Worm (Caenorhabditis elegans) whole organism, L4 larva: ENCODE data around the gene F54C8.6.

Experiments used
- D1046.2 ChIP-seq: fragments of 200-800 bp; sonication (Bioruptor generic); IDR thresholded peaks from 2 replicates; pipeline ENCODE4 v1.3.6; 2022; ENCODE audit warnings: missing genetic modification characterization, missing compliant biosample characterization
- F10B5.3 ChIP-seq: sonication (generic microtip); optimal IDR thresholded peaks from 2 replicates; lab custom pipeline; 2016; ENCODE audit warnings: mild to moderate bottlenecking, missing genetic modification characterization, missing compliant biosample characterization
- F49E8.2 ChIP-seq: sonication (generic microtip); optimal IDR thresholded peaks from 2 replicates; lab custom pipeline; 2016; ENCODE audit warnings: missing compliant biosample characterization, mild to moderate bottlenecking, missing genetic modification characterization, borderline replicate concordance
- R02D3.7 ChIP-seq: fragments of 150-350 bp; sonication (generic microtip); optimal IDR thresholded peaks from 3 replicates; lab custom pipeline; 2014; ENCODE audit warnings: missing biosample characterization, missing genetic modification characterization
- T20F7.1 ChIP-seq: fragments of 200-800 bp; sonication (Bioruptor generic); optimal IDR thresholded peaks from 2 replicates; lab custom pipeline; 2018; ENCODE audit warnings: mild to moderate bottlenecking, missing genetic modification characterization, missing compliant biosample characterization
- T26A8.4 ChIP-seq: fragments of 200-800 bp; sonication (Bioruptor generic); IDR thresholded peaks from 2 replicates; pipeline ENCODE4 v1.3.6; 2022; ENCODE audit warnings: missing genetic modification characterization, missing compliant biosample characterization
- Y5F2A.4 ChIP-seq: fragments of 200-800 bp; sonication (Bioruptor generic); optimal IDR thresholded peaks from 2 replicates; lab custom pipeline; 2018; ENCODE audit warnings: mild to moderate bottlenecking, missing genetic modification characterization, missing compliant biosample characterization
- ZK546.5 ChIP-seq, 2 experiments: sonication (generic microtip); optimal IDR thresholded peaks; 2 replicates each; lab custom pipeline; 2017; ENCODE audit warnings: missing biosample characterization in 2 of 2, missing genetic modification characterization in 2 of 2
- attf-4 ChIP-seq: sonication (generic microtip); optimal IDR thresholded peaks from 3 replicates; lab custom pipeline; 2017; ENCODE audit warnings: missing biosample characterization, missing genetic modification characterization
- ceh-28 ChIP-seq: fragments of 150-350 bp; optimal IDR thresholded peaks from 2 replicates; lab custom pipeline; 2014; ENCODE audit warnings: missing biosample characterization, missing genetic modification reagents, missing genetic modification characterization
- ceh-32 ChIP-seq: sonication (generic microtip); optimal IDR thresholded peaks from 2 replicates; lab custom pipeline; 2016; ENCODE audit warnings: mild to moderate bottlenecking, missing genetic modification characterization, missing compliant biosample characterization; ENCODE audit not compliant: poor library complexity
- ceh-44 ChIP-seq: fragments of 200-800 bp; sonication (Bioruptor generic); IDR thresholded peaks from 2 replicates; pipeline ENCODE4 v1.3.6; 2022; ENCODE audit warnings: missing genetic modification reagents, missing genetic modification characterization, missing compliant biosample characterization
- ceh-82 ChIP-seq: sonication (generic microtip); optimal IDR thresholded peaks from 2 replicates; lab custom pipeline; 2017; ENCODE audit warnings: missing biosample characterization, missing genetic modification characterization
- daf-12 ChIP-seq: fragments of 150-350 bp; optimal IDR thresholded peaks from 2 replicates; lab custom pipeline; 2014; ENCODE audit warnings: missing biosample characterization, missing genetic modification reagents, missing genetic modification characterization
- daf-16 ChIP-seq, 3 experiments: sonication (generic microtip); optimal IDR thresholded peaks; 2 replicates each; lab custom pipeline; 2016 to 2017; ENCODE audit warnings: missing genetic modification characterization in 3 of 3, missing genetic modification reagents in 3 of 3, mild to moderate bottlenecking in 2 of 3, missing compliant biosample characterization in 2 of 3, missing biosample characterization in 1 of 3, moderate library complexity in 1 of 3
- daf-19 ChIP-seq: fragments of 200-800 bp; sonication (Bioruptor generic); conservative IDR thresholded peaks from 2 replicates; pipeline ENCODE4 v1.3.6; 2022; ENCODE audit warnings: missing genetic modification characterization, missing compliant biosample characterization
- dmd-6 ChIP-seq: fragments of 200-800 bp; sonication (Bioruptor generic); IDR thresholded peaks from 2 replicates; pipeline ENCODE4 v1.3.6; 2022; ENCODE audit warnings: missing genetic modification reagents, missing genetic modification characterization, missing compliant biosample characterization
- dmd-8 ChIP-seq: fragments of 200-800 bp; sonication (Bioruptor generic); IDR thresholded peaks from 2 replicates; pipeline ENCODE4 v1.3.6; 2022; ENCODE audit warnings: missing genetic modification characterization, missing compliant biosample characterization
- dmd-9 ChIP-seq: fragments of 200-800 bp; sonication (Bioruptor generic); IDR thresholded peaks from 2 replicates; pipeline ENCODE4 v1.3.6; 2022; ENCODE audit warnings: missing genetic modification reagents, missing genetic modification characterization, missing compliant biosample characterization
- duxl-1 ChIP-seq: sonication (generic microtip); optimal IDR thresholded peaks from 2 replicates; lab custom pipeline; 2016; ENCODE audit warnings: mild to moderate bottlenecking, missing genetic modification characterization, moderate library complexity, missing compliant biosample characterization; ENCODE audit not compliant: poor library complexity
- egl-27 ChIP-seq: sonication (generic microtip); optimal IDR thresholded peaks from 3 replicates; lab custom pipeline; 2017; ENCODE audit warnings: missing biosample characterization, missing genetic modification reagents, missing genetic modification characterization
- egl-43 ChIP-seq: fragments of 200-800 bp; sonication (Bioruptor generic); IDR thresholded peaks from 2 replicates; pipeline ENCODE4 v1.3.6; 2022; ENCODE audit warnings: missing genetic modification reagents, missing genetic modification characterization, missing compliant biosample characterization
- fkh-10 ChIP-seq: fragments of 150-350 bp; optimal IDR thresholded peaks from 2 replicates; lab custom pipeline; 2014; ENCODE audit warnings: missing biosample characterization, missing genetic modification reagents, missing genetic modification characterization
- hif-1 ChIP-seq, 2 experiments: sonication (generic microtip); optimal IDR thresholded peaks; 2 replicates each; lab custom pipeline; 2016 to 2017; ENCODE audit warnings: missing compliant biosample characterization in 2 of 2, missing genetic modification characterization in 2 of 2, missing genetic modification reagents in 2 of 2, missing genotype in 2 of 2, mild to moderate bottlenecking in 1 of 2
- jun-1 ChIP-seq: fragments of 150-350 bp; optimal IDR thresholded peaks from 2 replicates; lab custom pipeline; 2014; ENCODE audit warnings: missing biosample characterization, missing genetic modification reagents, missing genetic modification characterization
- lin-13 ChIP-seq: fragments of 150-350 bp; optimal IDR thresholded peaks from 2 replicates; lab custom pipeline; 2014; ENCODE audit warnings: missing biosample characterization, missing genetic modification reagents, missing genetic modification characterization
- lin-29 ChIP-seq: fragments of 200-800 bp; sonication (Bioruptor generic); IDR thresholded peaks from 2 replicates; pipeline ENCODE4 v1.3.6; 2022; ENCODE audit warnings: missing genetic modification reagents, missing genetic modification characterization, missing compliant biosample characterization
- lin-38 ChIP-seq: fragments of 200-800 bp; sonication (Bioruptor generic); IDR thresholded peaks from 2 replicates; pipeline ENCODE4 v1.3.6; 2022; ENCODE audit warnings: missing genetic modification reagents, missing genetic modification characterization, missing compliant biosample characterization
- lsy-2 ChIP-seq, 2 experiments: fragments of 150-350 bp in 1 of 2; sonication (generic microtip) in 1 of 2; optimal IDR thresholded peaks; 2 replicates each; lab custom pipeline; 2014 to 2017; ENCODE audit warnings: missing biosample characterization in 2 of 2, missing genetic modification characterization in 2 of 2
- madf-5 ChIP-seq, 2 experiments: fragments of 200-800 bp; sonication (Bioruptor generic); IDR thresholded peaks; 2 replicates each; pipeline ENCODE4 v1.3.6; 2022; ENCODE audit warnings: missing compliant biosample characterization in 2 of 2, missing genetic modification characterization in 2 of 2
- mdl-1 ChIP-seq, 2 experiments: fragments of 150-350 bp in 1 of 2; sonication (generic microtip) in 1 of 2; optimal IDR thresholded peaks; 2 replicates each; lab custom pipeline; 2014 to 2017; ENCODE audit warnings: missing biosample characterization in 2 of 2, missing genetic modification characterization in 2 of 2
- mdt-29 ChIP-seq: fragments of 200-800 bp; sonication (Bioruptor generic); IDR thresholded peaks from 2 replicates; pipeline ENCODE4 v1.3.6; 2022; ENCODE audit warnings: missing genetic modification reagents, missing genetic modification characterization, missing compliant biosample characterization
- mes-2 ChIP-seq: sonication (generic microtip); optimal IDR thresholded peaks from 2 replicates; lab custom pipeline; 2016; ENCODE audit warnings: missing genotype, mild to moderate bottlenecking, missing genetic modification characterization, missing compliant biosample characterization; ENCODE audit not compliant: poor library complexity, severe bottlenecking
- mxl-3 ChIP-seq: fragments of 200-800 bp; sonication (Bioruptor generic); optimal IDR thresholded peaks from 2 replicates; lab custom pipeline; 2018; ENCODE audit warnings: mild to moderate bottlenecking, missing genetic modification characterization, missing compliant biosample characterization
- nhr-11 ChIP-seq: fragments of 150-350 bp; optimal IDR thresholded peaks from 2 replicates; lab custom pipeline; 2014; ENCODE audit warnings: missing biosample characterization, missing genetic modification characterization
- nhr-28 ChIP-seq: fragments of 150-350 bp; optimal IDR thresholded peaks from 2 replicates; lab custom pipeline; 2014; ENCODE audit warnings: missing biosample characterization, missing genetic modification characterization
- nhr-42 ChIP-seq: fragments of 200-800 bp; sonication (Bioruptor generic); IDR thresholded peaks from 2 replicates; pipeline ENCODE4 v1.3.6; 2022; ENCODE audit warnings: missing genetic modification characterization, missing compliant biosample characterization
- nhr-6 ChIP-seq: fragments of 150-350 bp; optimal IDR thresholded peaks from 2 replicates; lab custom pipeline; 2014; ENCODE audit warnings: missing biosample characterization, missing genetic modification characterization
- nhr-76 ChIP-seq: fragments of 150-350 bp; optimal IDR thresholded peaks from 2 replicates; lab custom pipeline; 2014; ENCODE audit warnings: missing biosample characterization, missing genetic modification characterization
- php-3 ChIP-seq: fragments of 200-800 bp; sonication (Bioruptor generic); IDR thresholded peaks from 2 replicates; pipeline ENCODE4 v1.3.6; 2022; ENCODE audit warnings: missing genetic modification reagents, missing genetic modification characterization, missing compliant biosample characterization
- pqm-1 ChIP-seq: sonication (generic microtip); optimal IDR thresholded peaks from 2 replicates; lab custom pipeline; 2017; ENCODE audit warnings: missing biosample characterization, missing genetic modification characterization
- saeg-2 ChIP-seq: fragments of 200-800 bp; sonication (Bioruptor generic); IDR thresholded peaks from 2 replicates; pipeline ENCODE4 v1.3.6; 2022; ENCODE audit warnings: missing genetic modification reagents, missing genetic modification characterization, missing compliant biosample characterization
- sdz-12 ChIP-seq: fragments of 200-800 bp; sonication (Bioruptor generic); optimal IDR thresholded peaks from 2 replicates; lab custom pipeline; 2018; ENCODE audit warnings: mild to moderate bottlenecking, missing genetic modification characterization, missing compliant biosample characterization
- tra-1 ChIP-seq: fragments of 200-800 bp; sonication (Bioruptor generic); IDR thresholded peaks from 2 replicates; pipeline ENCODE4 v1.3.6; 2022; ENCODE audit warnings: missing genetic modification reagents, missing genetic modification characterization, missing compliant biosample characterization
- unc-130 ChIP-seq: sonication (generic microtip); optimal IDR thresholded peaks from 2 replicates; lab custom pipeline; 2016; ENCODE audit warnings: missing genetic modification reagents, missing genetic modification characterization, missing compliant biosample characterization
- unc-39 ChIP-seq: sonication (generic microtip); optimal IDR thresholded peaks from 2 replicates; lab custom pipeline; 2017; ENCODE audit warnings: missing biosample characterization, missing genetic modification characterization
- unc-62 ChIP-seq, 3 experiments: fragments of 150-350 bp in 1 of 3; sonication (generic microtip); optimal IDR thresholded peaks in 2 of 3; peaks in 1 of 3; 1 replicate in 1 of 3; 2 replicates in 2 of 3; lab custom pipeline; 2014 to 2017; ENCODE audit warnings: missing biosample characterization in 3 of 3, missing genetic modification characterization in 3 of 3, missing genetic modification reagents in 3 of 3, missing genotype in 1 of 3
- vab-7 ChIP-seq: fragments of 200-800 bp; sonication (Bioruptor generic); IDR thresholded peaks from 2 replicates; pipeline ENCODE4 v1.3.6; 2022; ENCODE audit warnings: missing genetic modification reagents, missing genetic modification characterization, missing compliant biosample characterization
- zag-1 ChIP-seq: fragments of 150-350 bp; optimal IDR thresholded peaks from 2 replicates; lab custom pipeline; 2014; ENCODE audit warnings: missing biosample characterization, missing genetic modification characterization
- ztf-7 ChIP-seq: fragments of 150-350 bp; optimal IDR thresholded peaks from 2 replicates; lab custom pipeline; 2014; ENCODE audit warnings: missing biosample characterization, missing genetic modification characterization

F54C8.6 gene

DNA sequence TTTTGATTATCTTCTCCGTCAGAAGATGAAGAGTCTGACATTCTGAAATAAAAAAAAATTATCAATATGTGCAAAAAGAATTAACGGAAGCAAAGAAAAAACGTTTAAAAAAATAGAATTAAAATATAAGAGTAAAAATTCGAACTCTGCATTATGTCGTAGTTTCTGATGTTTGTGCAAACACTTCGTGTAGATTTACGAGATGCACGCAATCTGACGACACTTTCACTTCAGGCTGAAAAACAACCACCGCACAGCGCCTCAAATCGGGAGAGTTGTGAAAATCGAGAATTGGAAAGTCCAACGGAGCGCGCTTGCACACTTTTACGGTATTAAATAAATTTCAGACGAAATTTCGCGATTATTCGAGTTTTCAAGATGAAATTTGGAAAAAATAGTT is 43.1 kb downstream of the F54C8.6 start, which contains the start of gene T26G10.1 (continued):
- TF ChIP-seq R02D3.7 (tag; lab: Kevin White, UChicago) (peak; percentile 85), dmd-8 (GFP tag; lab: Robert Waterston, UW) (no peak), mxl-3 (no peak), F10B5.3 (no peak), D1046.2 (no peak), unc-39 (no peak), unc-130 (GFP tag; lab: Kevin White, UChicago) (peak; percentile 42), tra-1 (GFP tag; lab: Robert Waterston, UW) (no peak), ceh-82 (tag; lab: Kevin White, UChicago) (no peak), zag-1 (tag; lab: Kevin White, UChicago) (no peak), pqm-1 (tag; lab: Kevin White, UChicago) (no peak), nhr-28 (peak; percentile 43), lin-38 (GFP tag; lab: Robert Waterston, UW) (peak; percentile 95), nhr-11 (tag; lab: Kevin White, UChicago) (no peak), lsy-2 (tag; optimal IDR thresholded peaks at IDR 0.05; lab: Kevin White, UChicago) (peak in 1 of 2 experiments; percentile 85), unc-62 (GFP tag; optimal IDR thresholded peaks at IDR 0.05 in 1 of 2; lab: Kevin White, UChicago) (no peak), unc-62 (tag; optimal IDR thresholded peaks at IDR 0.05; lab: Kevin White, UChicago) (no peak), ceh-28 (tag; lab: Kevin White, UChicago) (no peak), lin-29 (GFP tag; lab: Robert Waterston, UW) (0 out of 2 replicates have a peak, but pooled peaks have one; percentile 16), ceh-44 (GFP tag; lab: Robert Waterston, UW) (peak; percentile 71; the same call in 1 of the 2 replicates), Y5F2A.4 (no peak), nhr-42 (no peak), egl-27 (tag; lab: Kevin White, UChicago) (no peak), madf-5 (GFP tag; IDR thresholded peaks at IDR 0.05; lab: Robert Waterston, UW) (no peak), daf-12 (tag; lab: Kevin White, UChicago) (no peak), F49E8.2 (tag; lab: Kevin White, UChicago) (peak; percentile 13), saeg-2 (GFP tag; lab: Robert Waterston, UW) (no peak), fkh-10 (GFP tag; lab: Kevin White, UChicago) (no peak), mdl-1 (tag; optimal IDR thresholded peaks at IDR 0.05; lab: Kevin White, UChicago) (no peak), jun-1 (tag; lab: Kevin White, UChicago) (no peak), nhr-76 (tag; lab: Kevin White, UChicago) (no peak), daf-16 (GFP tag; optimal IDR thresholded peaks at IDR 0.05; lab: Kevin White, UChicago) (no peak), daf-16 (tag; optimal IDR thresholded peaks at IDR 0.05; lab: Kevin White, UChicago) (no peak), php-3 (GFP tag; lab: Robert Waterston, UW) (peak; percentile 70; the same call in 1 of the 2 replicates), ZK546.5 (tag; optimal IDR thresholded peaks at IDR 0.05; lab: Kevin White, UChicago) (no peak), vab-7 (0 out of 2 replicates have a peak, but pooled peaks have one; percentile 21), duxl-1 (tag; lab: Kevin White, UChicago) (peak; percentile 59), lin-13 (no peak), dmd-9 (GFP tag; lab: Robert Waterston, UW) (0 out of 2 replicates have a peak, but pooled peaks have one; percentile 59), hif-1 (tag; optimal IDR thresholded peaks at IDR 0.05; lab: Kevin White, UChicago) (no peak), nhr-6 (tag; lab: Kevin White, UChicago) (no peak), attf-4 (tag; lab: Kevin White, UChicago) (no peak), mes-2 (tag; lab: Kevin White, UChicago) (peak; percentile 85), daf-19 (no peak), egl-43 (GFP tag; lab: Robert Waterston, UW) (no peak), sdz-12 (GFP tag; lab: Kevin White, UChicago) (no peak), ztf-7 (tag; lab: Kevin White, UChicago) (no peak), ceh-32 (tag; lab: Kevin White, UChicago) (no peak), T26A8.4 (peak; percentile 66), mdt-29 (no peak), T20F7.1 (peak; percentile 73), dmd-6 (GFP tag; lab: Robert Waterston, UW) (peak; percentile 76)
